Worm (Caenorhabditis elegans) whole organism, early embryonic: Measurements from ENCODE around the gene K10D2.8.

Experiments used
- F13C5.2 ChIP-seq: sonication (generic microtip); optimal IDR thresholded peaks from 2 replicates; lab custom pipeline; 2017; ENCODE audit warnings: mild to moderate bottlenecking, missing genetic modification characterization, inconsistent platforms, missing compliant biosample characterization
- aly-1 ChIP-seq: sonication (generic microtip); optimal IDR thresholded peaks from 2 replicates; lab custom pipeline; 2016; ENCODE audit warnings: missing genetic modification characterization, missing compliant biosample characterization
- ama-1 ChIP-seq: fragments of 150-350 bp; optimal IDR thresholded peaks from 2 replicates; lab custom pipeline; 2014
- ceh-13 ChIP-seq: fragments of 200-800 bp; sonication (Bioruptor generic); optimal IDR thresholded peaks from 2 replicates; lab custom pipeline; 2018; ENCODE audit warnings: mild to moderate bottlenecking, missing genetic modification characterization, missing compliant biosample characterization
- ceh-36 ChIP-seq: sonication (generic microtip); optimal IDR thresholded peaks from 2 replicates; lab custom pipeline; 2016; ENCODE audit warnings: missing genetic modification characterization, inconsistent platforms, missing compliant biosample characterization
- flt-1 ChIP-seq: fragments of 200-800 bp; sonication (Bioruptor generic); IDR thresholded peaks from 2 replicates; pipeline ENCODE4 v1.3.6; 2022; ENCODE audit warnings: missing genetic modification characterization, missing compliant biosample characterization
- hmbx-1 ChIP-seq: sonication (generic microtip); optimal IDR thresholded peaks from 2 replicates; lab custom pipeline; 2016; ENCODE audit warnings: mild to moderate bottlenecking, missing genetic modification characterization, missing compliant biosample characterization
- hmg-4 ChIP-seq: fragments of 200-800 bp; sonication (Bioruptor generic); optimal IDR thresholded peaks from 2 replicates; lab custom pipeline; 2018; ENCODE audit warnings: mild to moderate bottlenecking, missing genetic modification characterization, missing compliant biosample characterization
- hnd-1 ChIP-seq: sonication (generic microtip); optimal IDR thresholded peaks from 2 replicates; lab custom pipeline; 2016; ENCODE audit warnings: missing genetic modification characterization, missing compliant biosample characterization
- pes-1 ChIP-seq: fragments of 200-800 bp; sonication (Bioruptor generic); IDR thresholded peaks from 2 replicates; pipeline ENCODE4 v1.3.6; 2022; ENCODE audit warnings: missing genetic modification reagents, missing genetic modification characterization, missing compliant biosample characterization
- scrt-1 ChIP-seq: fragments of 200-800 bp; sonication (Bioruptor generic); IDR thresholded peaks from 2 replicates; pipeline ENCODE4 v1.3.6; 2022; ENCODE audit warnings: missing genetic modification characterization, missing compliant biosample characterization
- sea-1 ChIP-seq: fragments of 200-800 bp; sonication (Bioruptor generic); conservative IDR thresholded peaks from 2 replicates; pipeline ENCODE4 v1.3.6; 2022; ENCODE audit warnings: missing genetic modification characterization, missing compliant biosample characterization
- tbx-37 ChIP-seq: fragments of 200-800 bp; sonication (Bioruptor generic); conservative IDR thresholded peaks from 2 replicates; pipeline ENCODE4 v1.3.6; 2022; ENCODE audit warnings: missing genetic modification reagents, missing genetic modification characterization, missing compliant biosample characterization
- tra-4 ChIP-seq: sonication (generic microtip); optimal IDR thresholded peaks from 2 replicates; lab custom pipeline; 2017; ENCODE audit warnings: missing genetic modification characterization, missing compliant biosample characterization

DNA sequence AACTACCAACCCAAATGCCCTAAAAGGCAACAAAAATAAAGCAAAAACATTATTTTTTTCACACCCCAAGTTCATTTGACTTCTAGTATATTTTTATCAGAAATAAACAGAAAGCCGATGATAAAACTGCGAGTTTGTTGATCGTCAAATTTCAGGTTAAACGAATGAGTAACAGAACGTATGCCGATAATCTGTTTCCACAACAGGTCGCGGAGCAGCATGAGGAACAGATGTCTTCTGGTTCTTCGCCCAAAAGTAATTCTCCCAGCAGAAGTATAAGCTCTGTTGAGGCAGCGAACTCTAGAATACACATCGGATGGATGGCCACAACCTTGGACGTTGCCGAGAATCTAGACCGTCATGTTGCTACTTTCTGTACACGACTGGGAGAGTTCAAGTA is 41.9 kb downstream of the K10D2.8 start, which contains the start of gene prmt-5:
- TF ChIP-seq ama-1 (lab: Kevin White, UChicago), result no peak
- TF ChIP-seq tbx-37 (GFP tag; lab: Robert Waterston, UW), result no peak
- no peak for TF ChIP-seq hnd-1 (tag; lab: Kevin White, UChicago)
- no peak for TF ChIP-seq aly-1 (tag; lab: Kevin White, UChicago)
- TF ChIP-seq flt-1 (GFP tag; lab: Robert Waterston, UW), result no peak
- TF ChIP-seq hmbx-1, result no peak
- no peak for TF ChIP-seq ceh-36 (tag; lab: Kevin White, UChicago)
- TF ChIP-seq F13C5.2 (tag; lab: Kevin White, UChicago), result no peak
- no peak for TF ChIP-seq ceh-13 (GFP tag; lab: Kevin White, UChicago)
- no peak for TF ChIP-seq sea-1 (GFP tag; lab: Robert Waterston, UW)
- no peak for TF ChIP-seq tra-4 (tag; lab: Kevin White, UChicago)
- no peak for TF ChIP-seq hmg-4
- no peak for TF ChIP-seq scrt-1 (GFP tag; lab: Robert Waterston, UW)
- no peak for TF ChIP-seq pes-1 (GFP tag; lab: Robert Waterston, UW)
